Fruit fly (Drosophila melanogaster) S2 (cell line): Measurements from ENCODE around the gene CG6310.

Experiments
- CG8478 ChIP-seq: fragments of >200 bp; optimal IDR thresholded peaks from 2 replicates; lab custom pipeline; 2018
- CTCF ChIP-seq, 2 experiments: fragments of >200 bp; optimal IDR thresholded peaks; 2 replicates each; lab custom pipeline; 2018

dm6 chr3L:11094279-11094678 lies 24.6 kb upstream of the CG6310 start:
- TF ChIP-seq CG8478 (lab: Kevin White, UChicago) (no peak), CTCF (optimal IDR thresholded peaks at IDR 0.05; lab: Kevin White, UChicago) (no peak)
